Fruit fly (Drosophila melanogaster) whole organism, embryonic: ENCODE data around the gene CG33791.
A peak's percentile ranks its signal among the peaks of the same experiment; 100 is the strongest.

Experiments
- Blimp-1 ChIP-seq: fragments of 200-800 bp; sonication (Bioruptor generic); optimal IDR thresholded peaks from 3 replicates; lab custom pipeline; 2018; ENCODE audit warnings: missing biosample characterization, missing genetic modification characterization, mild to moderate bottlenecking, moderate library complexity, missing genetic modification reagents
- CG10366 ChIP-seq: fragments of 200-800 bp; sonication (Bioruptor generic); IDR thresholded peaks from 2 replicates; pipeline ENCODE4 v1.3.6; 2022; ENCODE audit warnings: missing biosample characterization, missing genetic modification characterization
- CG10959 ChIP-seq: fragments of 200-800 bp; sonication (Bioruptor generic); IDR thresholded peaks from 2 replicates; pipeline ENCODE4 v1.3.6; 2022; ENCODE audit warnings: missing biosample characterization, missing genetic modification characterization
- CG13424 ChIP-seq: fragments of 200-800 bp; sonication (Bioruptor generic); optimal IDR thresholded peaks from 2 replicates; lab custom pipeline; 2019; ENCODE audit warnings: missing biosample characterization, mild to moderate bottlenecking, missing genetic modification characterization, moderate library complexity
- CG14014 ChIP-seq: fragments of 200-800 bp; sonication (Bioruptor generic); IDR thresholded peaks from 2 replicates; pipeline ENCODE4 v1.3.6; 2022; ENCODE audit warnings: missing biosample characterization, missing genetic modification characterization
- CG16779 ChIP-seq: fragments of 200-800 bp; sonication (Bioruptor generic); IDR thresholded peaks from 2 replicates; pipeline ENCODE4 v1.3.6; 2022; ENCODE audit warnings: missing biosample characterization, missing genetic modification characterization
- CG1832 ChIP-seq: fragments of 200-800 bp; sonication (Bioruptor generic); optimal IDR thresholded peaks from 2 replicates; lab custom pipeline; 2017; ENCODE audit warnings: missing biosample characterization, mild to moderate bottlenecking, missing genetic modification characterization, inconsistent platforms
- CG31365 ChIP-seq: fragments of 200-800 bp; sonication (Bioruptor generic); optimal IDR thresholded peaks from 2 replicates; lab custom pipeline; 2018; ENCODE audit warnings: missing biosample characterization, mild to moderate bottlenecking, missing genetic modification characterization
- CG3163 ChIP-seq: fragments of 200-800 bp; sonication (Bioruptor generic); optimal IDR thresholded peaks from 3 replicates; lab custom pipeline; 2016; ENCODE audit warnings: missing biosample characterization, missing genetic modification characterization
- CG33557 ChIP-seq: fragments of 200-800 bp; sonication (Bioruptor generic); optimal IDR thresholded peaks from 2 replicates; lab custom pipeline; 2019; ENCODE audit warnings: missing biosample characterization, mild to moderate bottlenecking, missing genetic modification characterization, moderate library complexity
- CG7963 ChIP-seq: fragments of 200-800 bp; sonication (Bioruptor generic); IDR thresholded peaks from 3 replicates; pipeline ENCODE4 v1.3.6; 2022; ENCODE audit warnings: missing biosample characterization, missing genetic modification characterization; ENCODE audit not compliant: partially characterized antibody
- CG8089 ChIP-seq: fragments of 200-800 bp; sonication (Bioruptor generic); optimal IDR thresholded peaks from 3 replicates; lab custom pipeline; 2016; ENCODE audit warnings: missing biosample characterization, missing genetic modification characterization
- CG8290 ChIP-seq, 3 experiments: fragments of 200-800 bp; sonication (Bioruptor generic); optimal IDR thresholded peaks; 2 replicates each; lab custom pipeline; 2016 to 2019; ENCODE audit warnings: missing biosample characterization in 3 of 3, missing genetic modification characterization in 3 of 3, mild to moderate bottlenecking in 2 of 3, moderate library complexity in 1 of 3
- CG8765 ChIP-seq: fragments of 200-800 bp; sonication (Bioruptor generic); IDR thresholded peaks from 2 replicates; pipeline ENCODE4 v1.3.6; 2022; ENCODE audit warnings: missing biosample characterization, missing genetic modification characterization
- D ChIP-seq, 2 experiments: fragments of 200-800 bp in 1 of 2; fragments of >200 bp in 1 of 2; sonication (Bioruptor generic) in 1 of 2; optimal IDR thresholded peaks; 2 replicates in 1 of 2; 3 replicates in 1 of 2; lab custom pipeline; 2017; ENCODE audit warnings: mild to moderate bottlenecking in 1 of 2, missing biosample characterization in 1 of 2, missing genetic modification characterization in 1 of 2, missing genetic modification reagents in 1 of 2
- Dfd ChIP-seq, 2 experiments: fragments of >200 bp; optimal IDR thresholded peaks; 2 replicates each; lab custom pipeline; 2017; ENCODE audit warnings: missing biosample characterization in 2 of 2, missing genetic modification characterization in 2 of 2
- Dref ChIP-seq: fragments of 200-800 bp; sonication (Bioruptor generic); IDR thresholded peaks from 2 replicates; pipeline ENCODE4 v1.3.6; 2022; ENCODE audit warnings: missing biosample characterization, missing genetic modification characterization
- Elba2 ChIP-seq: fragments of 200-800 bp; sonication (Bioruptor generic); optimal IDR thresholded peaks from 3 replicates; lab custom pipeline; 2016; ENCODE audit warnings: missing biosample characterization, missing genetic modification characterization
- Ets65A ChIP-seq: fragments of 200-800 bp; sonication (Bioruptor generic); peaks from one replicate; lab custom pipeline; 2016; ENCODE audit warnings: missing biosample characterization, missing genetic modification characterization
- Jarid2 ChIP-seq: fragments of 200-800 bp; sonication (Bioruptor generic); optimal IDR thresholded peaks from 3 replicates; lab custom pipeline; 2017; ENCODE audit warnings: mild to moderate bottlenecking, missing biosample characterization, missing genetic modification reagents, missing genetic modification characterization
- Six4 ChIP-seq: fragments of 200-800 bp; sonication (Bioruptor generic); optimal IDR thresholded peaks from 2 replicates; lab custom pipeline; 2016; ENCODE audit warnings: missing biosample characterization, missing genetic modification characterization
- Trl ChIP-seq, 3 experiments: fragments of >200 bp in 2 of 3; fragments of 200-800 bp in 1 of 3; sonication (Bioruptor generic) in 1 of 3; optimal IDR thresholded peaks; 2 replicates in 1 of 3; 3 replicates in 2 of 3; lab custom pipeline; 2016 to 2017; ENCODE audit warnings: missing biosample characterization in 1 of 3, missing genetic modification characterization in 1 of 3
- Usf ChIP-seq: fragments of 200-800 bp; sonication (Bioruptor generic); optimal IDR thresholded peaks from 2 replicates; lab custom pipeline; 2017; ENCODE audit warnings: missing genotype, missing biosample characterization, missing genetic modification characterization
- bowl ChIP-seq: fragments of 200-800 bp; sonication (Bioruptor generic); IDR thresholded peaks from 2 replicates; pipeline ENCODE4 v1.3.6; 2022; ENCODE audit warnings: missing biosample characterization, missing genetic modification characterization
- bsh ChIP-seq, 2 experiments: fragments of 200-800 bp; sonication (Bioruptor generic); optimal IDR thresholded peaks; 2 replicates each; lab custom pipeline; 2017 to 2018; ENCODE audit warnings: mild to moderate bottlenecking in 2 of 2, missing biosample characterization in 2 of 2, missing genetic modification characterization in 2 of 2, moderate library complexity in 1 of 2
- chif ChIP-seq, 2 experiments: fragments of 200-800 bp; sonication (Bioruptor generic); optimal IDR thresholded peaks; 3 replicates each; lab custom pipeline; 2016; ENCODE audit warnings: missing biosample characterization in 2 of 2, missing genetic modification characterization in 2 of 2
- cwo ChIP-seq: fragments of 200-800 bp; sonication (Bioruptor generic); optimal IDR thresholded peaks from 3 replicates; lab custom pipeline; 2017; ENCODE audit warnings: missing biosample characterization, missing genetic modification characterization, mild to moderate bottlenecking, moderate library complexity, missing genetic modification reagents
- dysf ChIP-seq: fragments of 200-800 bp; sonication (Bioruptor generic); IDR thresholded peaks from 3 replicates; pipeline ENCODE4 v1.3.6; 2022; ENCODE audit warnings: missing biosample characterization, missing genetic modification characterization
- eyg ChIP-seq: fragments of 200-800 bp; sonication (Bioruptor generic); optimal IDR thresholded peaks from 3 replicates; lab custom pipeline; 2016; ENCODE audit warnings: missing biosample characterization, missing genetic modification characterization
- insv ChIP-seq, 2 experiments: fragments of 200-800 bp; sonication (Bioruptor generic); optimal IDR thresholded peaks; 3 replicates each; lab custom pipeline; 2016 to 2018; ENCODE audit warnings: missing biosample characterization in 2 of 2, missing genetic modification characterization in 2 of 2
- kni ChIP-seq: fragments of 200-800 bp; sonication (Bioruptor generic); optimal IDR thresholded peaks from 3 replicates; lab custom pipeline; 2017; ENCODE audit warnings: mild to moderate bottlenecking, missing biosample characterization, missing genetic modification reagents, missing genetic modification characterization
- lola ChIP-seq, 3 experiments: fragments of >200 bp in 2 of 3; fragments of 200-800 bp in 1 of 3; sonication (Bioruptor generic) in 1 of 3; optimal IDR thresholded peaks; 2 replicates each; lab custom pipeline; 2017 to 2019; ENCODE audit warnings: missing biosample characterization in 3 of 3, missing genetic modification characterization in 3 of 3, mild to moderate bottlenecking in 1 of 3, moderate library complexity in 1 of 3
- nom ChIP-seq: fragments of 200-800 bp; sonication (Bioruptor generic); optimal IDR thresholded peaks from 2 replicates; lab custom pipeline; 2017; ENCODE audit warnings: missing biosample characterization, missing genetic modification characterization, mild to moderate bottlenecking, moderate library complexity, missing genetic modification reagents
- pros ChIP-seq: fragments of 200-800 bp; sonication (Bioruptor generic); optimal IDR thresholded peaks from 3 replicates; lab custom pipeline; 2019; ENCODE audit warnings: missing biosample characterization, mild to moderate bottlenecking, missing genetic modification characterization, moderate library complexity
- stc ChIP-seq: fragments of 200-800 bp; sonication (Bioruptor generic); IDR thresholded peaks from 2 replicates; pipeline ENCODE4 v1.3.6; 2022; ENCODE audit warnings: missing biosample characterization, missing genetic modification characterization
- stwl ChIP-seq: fragments of 200-800 bp; sonication (Bioruptor generic); optimal IDR thresholded peaks from 3 replicates; lab custom pipeline; 2018; ENCODE audit warnings: missing biosample characterization, mild to moderate bottlenecking, missing genetic modification characterization, moderate library complexity
- vvl ChIP-seq: fragments of 200-800 bp; sonication (Bioruptor generic); IDR thresholded peaks from 2 replicates; pipeline ENCODE4 v1.3.6; 2022; ENCODE audit warnings: missing biosample characterization, missing genetic modification characterization
- z ChIP-seq: fragments of 200-800 bp; sonication (Bioruptor generic); IDR thresholded peaks from 3 replicates; pipeline ENCODE4 v1.3.6; 2022; ENCODE audit warnings: missing biosample characterization, missing genetic modification characterization

Gene CG33791

dm6 chr3L:1591692-1592371, 10.9 kb upstream of the CG33791 start (continued):
- TF ChIP-seq CG8765 (GFP tag; lab: Robert Waterston, UW): no peak
- TF ChIP-seq Usf: peak; percentile 14

dm6 chr3L:1592822-1593452, 9.8 kb upstream of the CG33791 start:
- TF ChIP-seq Usf: no peak
- peak; percentile 73 for TF ChIP-seq Ets65A (GFP tag; lab: Kevin White, UChicago)
- TF ChIP-seq kni (GFP tag; lab: Kevin White, UChicago): peak; percentile 19
- no peak for TF ChIP-seq eyg (GFP tag; lab: Kevin White, UChicago)
- peak; percentile 96 for TF ChIP-seq pros
- peak; percentile 87 for TF ChIP-seq Elba2
- no peak for TF ChIP-seq CG16779 (GFP tag; lab: Robert Waterston, UW)
- no peak for TF ChIP-seq bowl (GFP tag; lab: Robert Waterston, UW)
- TF ChIP-seq Six4 (GFP tag; lab: Kevin White, UChicago): no peak
- no peak for TF ChIP-seq CG10959 (GFP tag; lab: Robert Waterston, UW)
- TF ChIP-seq CG7963 (GFP tag; lab: Robert Waterston, UW): 0 out of 3 replicates have a peak, but pooled peaks have one; percentile 8
- peak; percentile 94 for TF ChIP-seq z (GFP tag; lab: Robert Waterston, UW)
- TF ChIP-seq stc (GFP tag; lab: Robert Waterston, UW): no peak
- peak; percentile 5 for TF ChIP-seq CG1832 (GFP tag; lab: Kevin White, UChicago)
- peak; percentile 95 for TF ChIP-seq CG3163 (GFP tag; lab: Kevin White, UChicago)
- no peak for TF ChIP-seq CG8290 (GFP tag; optimal IDR thresholded peaks at IDR 0.05; lab: Kevin White, UChicago)
- peak in 1 of 2 experiments; percentile 78 for TF ChIP-seq CG8290 (tag; optimal IDR thresholded peaks at IDR 0.05; lab: Kevin White, UChicago)
- peak; percentile 94 for TF ChIP-seq CG31365 (tag; lab: Kevin White, UChicago)
- no peak for TF ChIP-seq CG14014 (GFP tag; lab: Robert Waterston, UW)
- TF ChIP-seq CG33557 (GFP tag; lab: Kevin White, UChicago): peak; percentile 7
- no peak for TF ChIP-seq CG8089 (GFP tag; lab: Kevin White, UChicago)
- peak; percentile 27 for TF ChIP-seq stwl (tag; lab: Kevin White, UChicago)
- no peak for TF ChIP-seq cwo (GFP tag; lab: Kevin White, UChicago)
- peak in 1 of 2 experiments; percentile 92 for TF ChIP-seq insv (GFP tag; optimal IDR thresholded peaks at IDR 0.05; lab: Kevin White, UChicago)
- TF ChIP-seq Dfd (GFP tag; optimal IDR thresholded peaks at IDR 0.05; lab: Kevin White, UChicago): peak in 1 of 2 experiments; percentile 85
- peak in 1 of 2 experiments; percentile 14 for TF ChIP-seq bsh (GFP tag; optimal IDR thresholded peaks at IDR 0.05; lab: Kevin White, UChicago)
- peak; percentile 72 for TF ChIP-seq vvl (GFP tag; lab: Robert Waterston, UW)
- TF ChIP-seq CG10366 (GFP tag; lab: Robert Waterston, UW): no peak
- TF ChIP-seq dysf (GFP tag; lab: Robert Waterston, UW): no peak
- TF ChIP-seq chif (GFP tag; optimal IDR thresholded peaks at IDR 0.05; lab: Kevin White, UChicago): no peak
- peak; percentile 11 for TF ChIP-seq Jarid2
- TF ChIP-seq Trl (optimal IDR thresholded peaks at IDR 0.05; lab: Kevin White, UChicago): peak in 1 of 2 experiments; percentile 86
- no peak for TF ChIP-seq Trl (GFP tag; optimal IDR thresholded peaks at IDR 0.05; lab: Kevin White, UChicago)
- peak; percentile 95 for TF ChIP-seq Blimp-1 (GFP tag; lab: Kevin White, UChicago)
- no peak for TF ChIP-seq Dref (GFP tag; lab: Robert Waterston, UW)
- TF ChIP-seq nom (GFP tag; lab: Kevin White, UChicago): peak; percentile 69
- TF ChIP-seq CG13424: no peak
- TF ChIP-seq D (optimal IDR thresholded peaks at IDR 0.05; lab: Kevin White, UChicago): peak; percentile 45
- TF ChIP-seq D (GFP tag; optimal IDR thresholded peaks at IDR 0.05; lab: Kevin White, UChicago): no peak
- TF ChIP-seq lola (GFP tag; optimal IDR thresholded peaks at IDR 0.05; lab: Kevin White, UChicago): no peak
